Worm (Caenorhabditis elegans) whole organism, L1 larva: ENCODE data around the gene EEED8.4.

Source experiments
- blmp-1 ChIP-seq: fragments of 150-350 bp; optimal IDR thresholded peaks from 2 replicates; lab custom pipeline; 2014; ENCODE audit warnings: missing biosample characterization, missing genetic modification characterization
- elt-3 ChIP-seq, 6 experiments: fragments of 150-350 bp in 1 of 6; sonication (generic microtip); optimal IDR thresholded peaks; 2 replicates each; lab custom pipeline; 2017 to 2018; ENCODE audit warnings: missing biosample characterization in 6 of 6, missing genetic modification characterization in 6 of 6, inconsistent platforms in 1 of 6
- fkh-8 ChIP-seq: sonication (generic microtip); optimal IDR thresholded peaks from 2 replicates; lab custom pipeline; 2016; ENCODE audit warnings: mild to moderate bottlenecking, missing genetic modification characterization, missing compliant biosample characterization
- irx-1 ChIP-seq: sonication (generic microtip); optimal IDR thresholded peaks from 2 replicates; lab custom pipeline; 2016; ENCODE audit warnings: missing genetic modification characterization, missing compliant biosample characterization
- lin-14 ChIP-seq: fragments of 200-800 bp; sonication (Bioruptor generic); optimal IDR thresholded peaks from 2 replicates; lab custom pipeline; 2018; ENCODE audit warnings: mild to moderate bottlenecking, missing genetic modification characterization, moderate library complexity, missing compliant biosample characterization
- nhr-77 ChIP-seq: fragments of 150-350 bp; optimal IDR thresholded peaks from 2 replicates; lab custom pipeline; 2014; ENCODE audit warnings: missing biosample characterization, missing genetic modification characterization
- nhr-85 ChIP-seq: sonication (generic microtip); peaks from one replicate; lab custom pipeline; 2016; ENCODE audit warnings: missing genetic modification characterization, inconsistent platforms, missing compliant biosample characterization
- skn-1 ChIP-seq: fragments of 150-350 bp; optimal IDR thresholded peaks from 2 replicates; lab custom pipeline; 2014; ENCODE audit warnings: missing biosample characterization, missing genetic modification characterization
- unc-98 ChIP-seq: fragments of 200-800 bp; sonication (Bioruptor generic); IDR thresholded peaks from 2 replicates; pipeline ENCODE4 v1.3.6; 2022; ENCODE audit warnings: missing genetic modification characterization, missing compliant biosample characterization

Gene EEED8.4

ce11 chrII:5459534-5459933, 50.4 kb downstream of the EEED8.4 start:
- TF ChIP-seq fkh-8 (tag; lab: Kevin White, UChicago) = no peak
- TF ChIP-seq nhr-77 = no peak
- TF ChIP-seq blmp-1 (tag; lab: Kevin White, UChicago) = peak; percentile 90
- TF ChIP-seq elt-3 (tag; optimal IDR thresholded peaks at IDR 0.05; lab: Kevin White, UChicago) = peak in 1 of 6 experiments; percentile 58
- peak; percentile 3 for TF ChIP-seq nhr-85 (tag; lab: Kevin White, UChicago)
- TF ChIP-seq irx-1 (tag; lab: Kevin White, UChicago) = no peak
- no peak for TF ChIP-seq skn-1 (tag; lab: Kevin White, UChicago)
- TF ChIP-seq lin-14 (GFP tag; lab: Kevin White, UChicago) = peak; percentile 37
- TF ChIP-seq unc-98 (GFP tag; lab: Robert Waterston, UW) = no peak
- TF ChIP-seq, all 84 proteins: peak for 4
